Worm (Caenorhabditis elegans) whole organism, mixed stage, embryonic: ENCODE measurements around the gene clec-10.

ENCODE experiments used
- bed-3 ChIP-seq: fragments of 200-800 bp; sonication (Bioruptor generic); optimal IDR thresholded peaks from 3 replicates; lab custom pipeline; 2018; ENCODE audit warnings: mild to moderate bottlenecking, missing genetic modification characterization, moderate library complexity, missing compliant biosample characterization
- elt-3 ChIP-seq: fragments of 150-350 bp; optimal IDR thresholded peaks from 2 replicates; lab custom pipeline; 2014; ENCODE audit warnings: missing biosample characterization, missing genetic modification characterization
- lin-13 ChIP-seq: fragments of 150-350 bp; optimal IDR thresholded peaks from 2 replicates; lab custom pipeline; 2014; ENCODE audit warnings: missing biosample characterization, missing genetic modification characterization
- mab-5 ChIP-seq: fragments of 150-350 bp; optimal IDR thresholded peaks from 2 replicates; lab custom pipeline; 2014; ENCODE audit warnings: missing biosample characterization, missing genetic modification characterization
- nhr-12 ChIP-seq: fragments of 150-350 bp; optimal IDR thresholded peaks from 2 replicates; lab custom pipeline; 2014; ENCODE audit warnings: missing biosample characterization, missing genetic modification characterization
- nhr-237 ChIP-seq: fragments of 150-350 bp; optimal IDR thresholded peaks from 2 replicates; lab custom pipeline; 2014; ENCODE audit warnings: missing biosample characterization, missing genetic modification characterization
- nhr-28 ChIP-seq: fragments of 150-350 bp; optimal IDR thresholded peaks from 2 replicates; lab custom pipeline; 2014; ENCODE audit warnings: missing biosample characterization, missing genetic modification characterization
- snpc-4 ChIP-seq: fragments of 150-350 bp; optimal IDR thresholded peaks from 2 replicates; lab custom pipeline; 2014; ENCODE audit warnings: missing biosample characterization, missing genetic modification characterization
- unc-120 ChIP-seq: sonication (generic microtip); optimal IDR thresholded peaks from 2 replicates; lab custom pipeline; 2017; ENCODE audit warnings: missing genetic modification characterization, missing compliant biosample characterization; ENCODE audit not compliant: poor library complexity, severe bottlenecking
- unc-39 ChIP-seq: fragments of 150-350 bp; optimal IDR thresholded peaks from 2 replicates; lab custom pipeline; 2014; ENCODE audit warnings: missing biosample characterization, missing genetic modification characterization

DNA sequence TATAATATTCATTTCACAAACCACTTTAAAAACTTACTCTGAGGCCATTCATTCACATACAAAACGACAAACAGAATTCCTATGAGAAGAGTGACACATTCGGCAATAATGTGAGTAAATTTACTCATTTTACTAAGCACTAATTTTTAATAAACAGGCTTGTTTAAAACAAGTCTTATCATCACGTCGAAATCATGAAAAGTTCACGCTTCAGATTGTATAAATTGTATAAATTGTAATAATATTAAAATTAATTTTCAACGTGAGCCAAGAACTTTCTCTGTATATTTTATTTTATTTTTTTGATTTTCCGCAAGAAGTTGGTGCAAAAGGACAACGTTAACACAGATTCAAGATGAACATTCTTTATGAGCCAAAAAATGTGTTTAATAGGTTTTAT is 16.3 kb downstream of the clec-10 start, which contains the start of gene C24H12.6:
- no peak for TF ChIP-seq snpc-4 (tag; lab: Kevin White, UChicago)
- TF ChIP-seq lin-13 (tag; lab: Kevin White, UChicago) = no peak
- no peak for TF ChIP-seq nhr-237 (tag; lab: Kevin White, UChicago)
- TF ChIP-seq bed-3 = no peak
- no peak for TF ChIP-seq mab-5 (tag; lab: Kevin White, UChicago)
- no peak for TF ChIP-seq unc-39 (tag; lab: Kevin White, UChicago)
- no peak for TF ChIP-seq nhr-28 (tag; lab: Kevin White, UChicago)
- no peak for TF ChIP-seq unc-120 (tag; lab: Kevin White, UChicago)
- TF ChIP-seq elt-3 (tag; lab: Kevin White, UChicago) = no peak
- TF ChIP-seq nhr-12 = no peak
